Worm (Caenorhabditis elegans) whole organism, L2 larva: Measurements from ENCODE around the gene M05D6.8.

Experiments used
- C34F6.9 ChIP-seq: fragments of 150-350 bp; optimal IDR thresholded peaks from 2 replicates; lab custom pipeline; 2014; ENCODE audit warnings: missing biosample characterization, missing genetic modification characterization
- F13H6.1 ChIP-seq: sonication (generic microtip); optimal IDR thresholded peaks from 2 replicates; lab custom pipeline; 2016; ENCODE audit warnings: missing genetic modification characterization, missing compliant biosample characterization
- R02D3.7 ChIP-seq: fragments of 150-350 bp; optimal IDR thresholded peaks from 2 replicates; lab custom pipeline; 2014; ENCODE audit warnings: missing biosample characterization, missing genetic modification characterization
- Y55F3AM.14 ChIP-seq: fragments of 200-800 bp; sonication (Bioruptor generic); optimal IDR thresholded peaks from 2 replicates; lab custom pipeline; 2018; ENCODE audit warnings: mild to moderate bottlenecking, missing genetic modification characterization, missing compliant biosample characterization
- ama-1 ChIP-seq: fragments of 150-350 bp; optimal IDR thresholded peaks from 2 replicates; lab custom pipeline; 2018; ENCODE audit warnings: inconsistent platforms
- blmp-1 ChIP-seq: sonication (generic microtip); optimal IDR thresholded peaks from 2 replicates; lab custom pipeline; 2017; ENCODE audit warnings: missing genetic modification characterization, mild to moderate bottlenecking, missing compliant biosample characterization, antibody characterized with exemption, moderate library complexity; ENCODE audit not compliant: insufficient read depth
- ceh-16 ChIP-seq: fragments of 150-350 bp; optimal IDR thresholded peaks from 2 replicates; lab custom pipeline; 2014; ENCODE audit warnings: missing biosample characterization, missing genetic modification characterization
- ceh-82 ChIP-seq: fragments of 150-350 bp; optimal IDR thresholded peaks from 2 replicates; lab custom pipeline; 2014; ENCODE audit warnings: missing biosample characterization, missing genetic modification characterization
- crh-2 ChIP-seq: sonication (generic microtip); optimal IDR thresholded peaks from 2 replicates; lab custom pipeline; 2017; ENCODE audit warnings: missing biosample characterization, missing genetic modification characterization
- dmd-4 ChIP-seq: sonication (generic microtip); optimal IDR thresholded peaks from 2 replicates; lab custom pipeline; 2017; ENCODE audit warnings: missing biosample characterization, missing genetic modification characterization
- elt-1 ChIP-seq: fragments of 150-350 bp; optimal IDR thresholded peaks from 2 replicates; lab custom pipeline; 2014; ENCODE audit warnings: missing biosample characterization, missing genetic modification characterization
- elt-3 ChIP-seq: sonication (generic microtip); optimal IDR thresholded peaks from 2 replicates; lab custom pipeline; 2017; ENCODE audit warnings: missing biosample characterization, missing genetic modification characterization
- gmeb-1 ChIP-seq: fragments of 150-350 bp; optimal IDR thresholded peaks from 2 replicates; lab custom pipeline; 2014; ENCODE audit warnings: missing biosample characterization, missing genetic modification characterization
- lin-11 ChIP-seq: fragments of 150-350 bp; sonication (generic microtip); optimal IDR thresholded peaks from 2 replicates; lab custom pipeline; 2014; ENCODE audit warnings: missing biosample characterization, missing genetic modification characterization, inconsistent platforms, mixed read lengths
- lsy-2 ChIP-seq, 2 experiments: fragments of 150-350 bp in 1 of 2; sonication (generic microtip) in 1 of 2; optimal IDR thresholded peaks; 2 replicates each; lab custom pipeline; 2014 to 2017; ENCODE audit warnings: missing biosample characterization in 2 of 2, missing genetic modification characterization in 2 of 2
- mab-5 ChIP-seq: fragments of 150-350 bp; optimal IDR thresholded peaks from 2 replicates; lab custom pipeline; 2014; ENCODE audit warnings: missing biosample characterization, missing genetic modification characterization
- mbf-1 ChIP-seq: sonication (generic microtip); optimal IDR thresholded peaks from 2 replicates; lab custom pipeline; 2017; ENCODE audit warnings: missing biosample characterization, missing genetic modification characterization
- mdl-1 ChIP-seq, 2 experiments: fragments of 150-350 bp in 1 of 2; sonication (generic microtip) in 1 of 2; optimal IDR thresholded peaks; 2 replicates each; lab custom pipeline; 2017; ENCODE audit warnings: missing biosample characterization in 2 of 2, missing genetic modification characterization in 2 of 2
- nhr-10 ChIP-seq: sonication (generic microtip); optimal IDR thresholded peaks from 2 replicates; lab custom pipeline; 2017; ENCODE audit warnings: missing biosample characterization, missing genetic modification characterization
- nhr-11 ChIP-seq: fragments of 150-350 bp; optimal IDR thresholded peaks from 2 replicates; lab custom pipeline; 2014; ENCODE audit warnings: missing biosample characterization, missing genetic modification characterization
- nhr-12 ChIP-seq: fragments of 150-350 bp; optimal IDR thresholded peaks from 2 replicates; lab custom pipeline; 2014; ENCODE audit warnings: missing biosample characterization, missing genetic modification characterization
- nhr-129 ChIP-seq: fragments of 150-350 bp; optimal IDR thresholded peaks from 2 replicates; lab custom pipeline; 2014; ENCODE audit warnings: missing biosample characterization, missing genetic modification characterization
- nhr-21 ChIP-seq: fragments of 150-350 bp; optimal IDR thresholded peaks from 2 replicates; lab custom pipeline; 2014; ENCODE audit warnings: missing biosample characterization, missing genetic modification characterization
- nhr-23 ChIP-seq: fragments of 150-350 bp; optimal IDR thresholded peaks from 2 replicates; lab custom pipeline; 2014; ENCODE audit warnings: missing biosample characterization, missing genetic modification reagents, missing genetic modification characterization
- nhr-25 ChIP-seq: fragments of 150-350 bp; sonication (generic microtip); optimal IDR thresholded peaks from 3 replicates; lab custom pipeline; 2014; ENCODE audit warnings: missing biosample characterization, missing genetic modification characterization
- peb-1 ChIP-seq: fragments of 150-350 bp; optimal IDR thresholded peaks from 2 replicates; lab custom pipeline; 2014; ENCODE audit warnings: missing biosample characterization, missing genetic modification characterization
- skn-1 ChIP-seq: sonication (generic microtip); optimal IDR thresholded peaks from 2 replicates; lab custom pipeline; 2017; ENCODE audit warnings: missing biosample characterization, missing genetic modification characterization
- sma-3 ChIP-seq: sonication (generic microtip); optimal IDR thresholded peaks from 2 replicates; lab custom pipeline; 2016; ENCODE audit warnings: missing genetic modification reagents, missing genetic modification characterization, missing compliant biosample characterization
- sma-9 ChIP-seq, 2 experiments: fragments of 150-350 bp in 1 of 2; sonication (generic microtip) in 1 of 2; optimal IDR thresholded peaks; 2 replicates each; lab custom pipeline; 2014 to 2016; ENCODE audit warnings: missing genetic modification characterization in 2 of 2, mild to moderate bottlenecking in 1 of 2, missing biosample characterization in 1 of 2, missing compliant biosample characterization in 1 of 2, missing genetic modification reagents in 1 of 2, moderate library complexity in 1 of 2
- unc-39 ChIP-seq: fragments of 150-350 bp; optimal IDR thresholded peaks from 2 replicates; lab custom pipeline; 2014; ENCODE audit warnings: missing biosample characterization, missing genetic modification characterization
- unc-55 ChIP-seq: fragments of 150-350 bp; sonication (generic microtip); optimal IDR thresholded peaks from 3 replicates; lab custom pipeline; 2014; ENCODE audit warnings: missing biosample characterization, missing genetic modification reagents, missing genetic modification characterization
- ztf-11 ChIP-seq: sonication (generic microtip); optimal IDR thresholded peaks from 2 replicates; lab custom pipeline; 2017; ENCODE audit warnings: missing biosample characterization, missing genetic modification characterization
- ztf-4 ChIP-seq: fragments of 150-350 bp; optimal IDR thresholded peaks from 2 replicates; lab custom pipeline; 2014; ENCODE audit warnings: missing biosample characterization, missing genetic modification characterization

The M05D6.8 gene

ce11 chrII:8440097-8440496, 30.9 kb downstream of the M05D6.8 start:
- TF ChIP-seq blmp-1 (tag; lab: Kevin White, UChicago) (peak; percentile 47), dmd-4 (no peak), crh-2 (tag; lab: Kevin White, UChicago) (peak; percentile 7), sma-9 (GFP tag; optimal IDR thresholded peaks at IDR 0.05; lab: Kevin White, UChicago) (peak; percentile 17), sma-9 (tag; optimal IDR thresholded peaks at IDR 0.05; lab: Kevin White, UChicago) (no peak), mab-5 (no peak), nhr-25 (tag; lab: Kevin White, UChicago) (peak; percentile 74)

- TF ChIP-seq ceh-16 (tag; lab: Kevin White, UChicago) (no peak), R02D3.7 (tag; lab: Kevin White, UChicago) (no peak), crh-2 (tag; lab: Kevin White, UChicago) (no peak), elt-1 (tag; lab: Kevin White, UChicago) (no peak), blmp-1 (tag; lab: Kevin White, UChicago) (peak; percentile 82), elt-3 (tag; lab: Kevin White, UChicago) (no peak), unc-55 (GFP tag; lab: Kevin White, UChicago) (no peak), ztf-11 (tag; lab: Kevin White, UChicago) (no peak), ama-1 (lab: Kevin White, UChicago) (no peak), nhr-25 (tag; lab: Kevin White, UChicago) (peak; percentile 46)
Observed at ce11 chrII:8438791-8439287, 32.2 kb downstream of the M05D6.8 start, which contains the start of gene lips-10. TSS of gene lips-10 (plus strand) at chrII:8439168.

ce11 chrII:8437035-8437434, 34.0 kb downstream of the M05D6.8 start, which contains the start of gene acp-3:
TSS of gene acp-3 (minus strand) at chrII:8437135.
- no peak for TF ChIP-seq Y55F3AM.14 (GFP tag; lab: Kevin White, UChicago)
- no peak for TF ChIP-seq nhr-129
- no peak for TF ChIP-seq gmeb-1
- no peak for TF ChIP-seq mbf-1
- TF ChIP-seq, all 48 proteins: peak for 0

ce11 chrII:8435005-8435404, 36.0 kb downstream of the M05D6.8 start, which contains the start of gene acp-4:
TSS of gene acp-4 (minus strand) at chrII:8435105.
- TF ChIP-seq skn-1 (tag; lab: Kevin White, UChicago): no peak
- no peak for TF ChIP-seq ztf-4 (tag; lab: Kevin White, UChicago)
- TF ChIP-seq unc-39 (tag; lab: Kevin White, UChicago): no peak
- TF ChIP-seq nhr-12 (tag; lab: Kevin White, UChicago): no peak
- no peak for TF ChIP-seq nhr-11
- TF ChIP-seq mbf-1: no peak

ce11 chrII:8431954-8432353, 39.1 kb downstream of the M05D6.8 start, which contains the start of gene acp-2:
TSS of gene acp-2 (minus strand) at chrII:8432054.
- no peak for TF ChIP-seq mbf-1
- TF ChIP-seq unc-55 (GFP tag; lab: Kevin White, UChicago): no peak
- TF ChIP-seq lsy-2 (tag; optimal IDR thresholded peaks at IDR 0.05; lab: Kevin White, UChicago): no peak
- no peak for TF ChIP-seq lin-11
- no peak for TF ChIP-seq sma-3 (GFP tag; lab: Kevin White, UChicago)
- TF ChIP-seq mdl-1 (tag; optimal IDR thresholded peaks at IDR 0.05; lab: Kevin White, UChicago): no peak
- no peak for TF ChIP-seq ceh-82 (tag; lab: Kevin White, UChicago)
- TF ChIP-seq nhr-11: no peak
- no peak for TF ChIP-seq peb-1
- TF ChIP-seq F13H6.1: no peak
- TF ChIP-seq nhr-10: no peak
- no peak for TF ChIP-seq Y55F3AM.14 (GFP tag; lab: Kevin White, UChicago)

ce11 chrII:8428947-8429919, 41.8 kb downstream of the M05D6.8 start:
- TF ChIP-seq nhr-129: peak; percentile 37
- no peak for TF ChIP-seq nhr-23 (tag; lab: Kevin White, UChicago)
- TF ChIP-seq C34F6.9 (tag; lab: Kevin White, UChicago): peak; percentile 26
- peak; percentile 1 for TF ChIP-seq sma-3 (GFP tag; lab: Kevin White, UChicago)
- TF ChIP-seq lsy-2 (tag; optimal IDR thresholded peaks at IDR 0.05; lab: Kevin White, UChicago): peak in 1 of 2 experiments; percentile 60
- TF ChIP-seq crh-2 (tag; lab: Kevin White, UChicago): peak; percentile 39
- no peak for TF ChIP-seq nhr-21
- TF ChIP-seq unc-55 (GFP tag; lab: Kevin White, UChicago): peak; percentile 45
